Worm (Caenorhabditis elegans): Measurements from ENCODE around the gene F10C2.3.

The F10C2.3 gene

DNA sequence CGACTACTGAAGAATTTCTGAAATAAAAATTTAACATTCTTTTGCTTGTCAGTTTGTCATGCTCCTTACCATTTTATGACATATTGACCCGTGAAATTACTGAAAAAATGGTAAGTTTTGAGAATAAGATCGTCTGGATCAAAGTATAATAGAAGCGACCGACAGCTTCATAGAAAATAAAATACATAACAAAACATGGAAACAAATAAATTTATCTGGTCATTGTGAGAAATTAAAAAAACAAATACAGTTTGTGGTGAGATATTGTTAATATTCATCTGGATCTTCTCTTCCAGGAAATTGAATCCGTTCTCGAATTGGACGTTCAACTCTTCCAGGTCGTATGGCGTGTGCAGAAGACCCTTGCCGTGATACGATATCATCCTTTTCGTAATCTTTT, 11.9 kb downstream of the F10C2.3 start, which contains the start of gene pkc-1:
pkc-1 (minus strand) TSS at position 101 of the 400 bp plus-strand sequence.
- TF ChIP-seq cebp-2 (GFP tag; IDR thresholded peaks at IDR 0.05), result no peak
- TF ChIP-seq zim-3 (tag; optimal IDR thresholded peaks at IDR 0.05), result no peak
- TF ChIP-seq snpc-4 (GFP tag; optimal IDR thresholded peaks at IDR 0.05), result no peak
- no peak for TF ChIP-seq snpc-4 (tag; optimal IDR thresholded peaks at IDR 0.05)
- no peak for TF ChIP-seq tbx-9 (tag; optimal IDR thresholded peaks at IDR 0.05; ENCODE audit: borderline replicate concordance)
- TF ChIP-seq unc-130 (GFP tag; optimal IDR thresholded peaks at IDR 0.05), result no peak
- no peak for TF ChIP-seq F22D6.2 (tag; optimal IDR thresholded peaks at IDR 0.05)
- TF ChIP-seq Y79H2A.3 (GFP tag; conservative IDR thresholded peaks at IDR 0.05), result no peak
- no peak for TF ChIP-seq lag-1 (GFP tag; IDR thresholded peaks at IDR 0.05)
- TF ChIP-seq nhr-120 (GFP tag; IDR thresholded peaks at IDR 0.05), result no peak
- no peak for TF ChIP-seq lir-1 (GFP tag; conservative IDR thresholded peaks at IDR 0.05)
- no peak for TF ChIP-seq pbrm-1 (GFP tag; IDR thresholded peaks at IDR 0.05)
- no peak for TF ChIP-seq ets-4 (GFP tag; optimal IDR thresholded peaks at IDR 0.05)
- no peak for TF ChIP-seq nhr-27 (tag; optimal IDR thresholded peaks at IDR 0.05)

DNA sequence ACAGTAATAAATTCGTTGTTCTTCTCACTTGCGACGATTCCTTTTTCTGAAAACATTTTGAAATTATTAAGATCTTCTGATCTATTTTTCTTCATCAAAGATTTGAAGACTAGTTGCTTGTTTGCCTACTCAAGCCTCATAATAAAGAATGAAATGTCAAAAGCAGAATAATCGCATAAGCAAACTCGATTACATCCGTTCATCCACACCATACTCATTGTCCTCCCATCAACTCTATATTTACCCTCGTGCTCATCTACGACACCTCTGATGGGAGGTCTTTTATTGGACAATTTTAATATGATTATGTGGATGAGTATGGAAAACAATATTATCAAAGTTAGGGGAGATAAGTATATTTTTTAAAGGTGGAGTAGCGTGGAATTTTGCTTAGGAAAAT, 13.7 kb downstream of the F10C2.3 start:
- TF ChIP-seq die-1 (tag; optimal IDR thresholded peaks at IDR 0.05) (no peak), Y56A3A.18 (GFP tag; IDR thresholded peaks at IDR 0.05) (no peak), ztf-3 (GFP tag; optimal IDR thresholded peaks at IDR 0.05) (no peak), F22D6.2 (tag; optimal IDR thresholded peaks at IDR 0.05) (no peak), B0336.3 (GFP tag; IDR thresholded peaks at IDR 0.05) (no peak), rec-8 (tag; optimal IDR thresholded peaks at IDR 0.05) (no peak), mel-28 (tag; optimal IDR thresholded peaks at IDR 0.05; ENCODE audit: borderline replicate concordance) (no peak), fkh-3 (tag; optimal IDR thresholded peaks at IDR 0.05) (no peak), madf-3 (GFP tag; IDR thresholded peaks at IDR 0.05) (no peak), mxl-1 (tag; optimal IDR thresholded peaks at IDR 0.05) (no peak), tbx-9 (tag; optimal IDR thresholded peaks at IDR 0.05; ENCODE audit: borderline replicate concordance) (no peak), let-607 (tag; optimal IDR thresholded peaks at IDR 0.05) (no peak), F23B12.7 (tag; optimal IDR thresholded peaks at IDR 0.05; ENCODE audit: insufficient read depth) (no peak), nhr-27 (tag; optimal IDR thresholded peaks at IDR 0.05) (no peak), F33H1.4 (GFP tag; IDR thresholded peaks at IDR 0.05) (no peak), ets-4 (GFP tag; optimal IDR thresholded peaks at IDR 0.05) (no peak)

DNA sequence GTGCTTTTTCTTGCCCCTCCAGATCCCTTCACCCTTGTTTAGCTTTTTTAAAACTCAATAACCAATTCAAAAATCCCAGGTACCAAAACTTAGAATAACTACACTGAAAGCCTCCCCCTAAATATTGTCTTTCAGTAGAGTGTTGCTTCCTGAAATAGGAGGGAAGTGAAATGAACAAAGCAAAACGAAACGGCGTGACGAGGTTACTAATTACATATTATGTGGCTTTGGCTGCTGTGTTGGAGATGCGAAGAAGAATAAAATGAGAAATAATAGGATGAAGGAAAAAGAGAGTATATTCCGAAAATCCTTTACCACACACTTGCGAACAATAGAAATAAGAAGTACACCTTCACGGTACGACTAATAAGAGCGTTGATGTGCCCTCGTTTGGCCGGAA, 16.0 kb downstream of the F10C2.3 start:
- TF ChIP-seq madf-3 (GFP tag; IDR thresholded peaks at IDR 0.05) (peak; percentile 44; the same call in 1 of the 2 replicates), F10E7.11 (tag; optimal IDR thresholded peaks at IDR 0.05) (no peak)

DNA sequence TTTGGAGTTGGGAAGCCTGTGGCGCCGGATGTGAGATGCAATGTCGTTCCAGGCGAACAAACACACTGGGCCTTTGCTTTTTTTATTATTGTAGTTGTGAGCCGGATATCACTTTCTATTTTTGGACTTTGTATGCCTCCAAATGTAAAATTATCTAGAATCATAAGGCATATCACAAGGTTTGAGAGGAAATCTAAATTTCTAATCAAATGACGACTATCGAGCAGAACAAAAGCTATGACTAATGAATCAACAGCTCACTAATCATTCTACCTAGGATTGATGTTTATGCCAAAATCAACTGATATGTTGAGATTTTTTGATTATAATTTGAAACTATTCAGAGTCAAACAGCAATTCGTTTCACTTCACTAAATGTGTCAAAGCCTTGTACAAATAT, 17.8 kb downstream of the F10C2.3 start:
- TF ChIP-seq Y67H2A.10 (GFP tag; conservative IDR thresholded peaks at IDR 0.05), result no peak
- TF ChIP-seq B0019.2 (GFP tag; conservative IDR thresholded peaks at IDR 0.05), result no peak
- TF ChIP-seq ets-4 (GFP tag; optimal IDR thresholded peaks at IDR 0.05), result no peak
- TF ChIP-seq snpc-4 (GFP tag; optimal IDR thresholded peaks at IDR 0.05), result no peak
- no peak for TF ChIP-seq snpc-4 (tag; optimal IDR thresholded peaks at IDR 0.05)
- no peak for TF ChIP-seq hlh-26 (GFP tag; conservative IDR thresholded peaks at IDR 0.05)
- no peak for TF ChIP-seq ceh-91 (GFP tag; IDR thresholded peaks at IDR 0.05)
- no peak for TF ChIP-seq akir-1 (GFP tag; optimal IDR thresholded peaks at IDR 0.05)
- TF ChIP-seq egrh-3 (GFP tag; IDR thresholded peaks at IDR 0.05), result no peak
- no peak for TF ChIP-seq F57A8.1 (GFP tag; optimal IDR thresholded peaks at IDR 0.05)
- TF ChIP-seq lsy-27 (tag; optimal IDR thresholded peaks at IDR 0.05; ENCODE audit: borderline replicate concordance, insufficient read depth), result no peak
- TF ChIP-seq lin-35 (GFP tag; optimal IDR thresholded peaks at IDR 0.05), result no peak
- no peak for TF ChIP-seq fkh-3 (tag; optimal IDR thresholded peaks at IDR 0.05)
- no peak for TF ChIP-seq madf-3 (GFP tag; IDR thresholded peaks at IDR 0.05)
- TF ChIP-seq ceh-100 (GFP tag; IDR thresholded peaks at IDR 0.05), result no peak
- TF ChIP-seq Y79H2A.3 (GFP tag; conservative IDR thresholded peaks at IDR 0.05), result no peak

Measured in whole organism, young adult.